Worm (Caenorhabditis elegans) whole organism, midembryonic: ENCODE measurements around the gene yars-2.
A peak's percentile ranks its signal among the peaks of the same experiment; 100 is the strongest.

Experiments used
- klf-2 ChIP-seq: fragments of 200-800 bp; sonication (Bioruptor generic); conservative IDR thresholded peaks from 2 replicates; pipeline ENCODE4 v1.3.6; 2022; ENCODE audit warnings: missing genetic modification reagents, missing genetic modification characterization, missing compliant biosample characterization
- ztf-23 ChIP-seq: fragments of 200-800 bp; sonication (Bioruptor generic); IDR thresholded peaks from 2 replicates; pipeline ENCODE4 v1.3.6; 2022; ENCODE audit warnings: missing genetic modification reagents, missing genetic modification characterization, missing compliant biosample characterization

ce11 chrIV:4712376-4712775 is at the start of gene yars-2:
- TF ChIP-seq ztf-23 (GFP tag; lab: Robert Waterston, UW) = 0 out of 2 replicates have a peak, but pooled peaks have one; percentile 37
- no peak for TF ChIP-seq klf-2 (GFP tag; lab: Robert Waterston, UW)
